Worm (Caenorhabditis elegans) whole organism, mixed stage, embryonic: ENCODE results near the gene ncs-4.
A peak's percentile ranks its signal among the peaks of the same experiment; 100 is the strongest.

Source experiments
- M03D4.4 ChIP-seq: sonication (generic microtip); optimal IDR thresholded peaks from 2 replicates; lab custom pipeline; 2017; ENCODE audit warnings: mild to moderate bottlenecking, missing genetic modification characterization, missing compliant biosample characterization
- bed-3 ChIP-seq: fragments of 200-800 bp; sonication (Bioruptor generic); optimal IDR thresholded peaks from 3 replicates; lab custom pipeline; 2018; ENCODE audit warnings: mild to moderate bottlenecking, missing genetic modification characterization, moderate library complexity, missing compliant biosample characterization
- ceh-39 ChIP-seq: fragments of 150-350 bp; optimal IDR thresholded peaks from 2 replicates; lab custom pipeline; 2014; ENCODE audit warnings: missing biosample characterization, missing genetic modification characterization
- ceh-43 ChIP-seq: fragments of 200-800 bp; sonication (Bioruptor generic); optimal IDR thresholded peaks from 2 replicates; lab custom pipeline; 2018; ENCODE audit warnings: mild to moderate bottlenecking, missing genetic modification characterization, moderate library complexity, missing compliant biosample characterization
- ces-1 ChIP-seq: fragments of 150-350 bp; optimal IDR thresholded peaks from 2 replicates; lab custom pipeline; 2014; ENCODE audit warnings: missing biosample characterization, missing genetic modification reagents, missing genetic modification characterization
- cnd-1 ChIP-seq: fragments of 200-800 bp; sonication (Bioruptor generic); optimal IDR thresholded peaks from 2 replicates; lab custom pipeline; 2018; ENCODE audit warnings: mild to moderate bottlenecking, missing genetic modification characterization, missing compliant biosample characterization
- drap-1 ChIP-seq: fragments of 200-800 bp; sonication (Bioruptor generic); optimal IDR thresholded peaks from 3 replicates; lab custom pipeline; 2018; ENCODE audit warnings: mild to moderate bottlenecking, missing genetic modification characterization, missing compliant biosample characterization
- elt-1 ChIP-seq: sonication (generic microtip); optimal IDR thresholded peaks from 2 replicates; lab custom pipeline; 2017; ENCODE audit warnings: missing genetic modification characterization, mild to moderate bottlenecking, missing compliant biosample characterization, antibody characterized with exemption, moderate library complexity, borderline replicate concordance; ENCODE audit not compliant: insufficient read depth
- hlh-1 ChIP-seq: fragments of 150-350 bp; optimal IDR thresholded peaks from 2 replicates; lab custom pipeline; 2014; ENCODE audit warnings: missing biosample characterization, missing genetic modification reagents, missing genetic modification characterization
- lin-13 ChIP-seq: fragments of 150-350 bp; optimal IDR thresholded peaks from 2 replicates; lab custom pipeline; 2014; ENCODE audit warnings: missing biosample characterization, missing genetic modification characterization
- lin-32 ChIP-seq: fragments of 200-800 bp; sonication (Bioruptor generic); optimal IDR thresholded peaks from 2 replicates; lab custom pipeline; 2018; ENCODE audit warnings: mild to moderate bottlenecking, missing genetic modification characterization, missing compliant biosample characterization
- lsy-2 ChIP-seq: fragments of 150-350 bp; optimal IDR thresholded peaks from 2 replicates; lab custom pipeline; 2014; ENCODE audit warnings: missing biosample characterization, missing genetic modification characterization
- mep-1 ChIP-seq: fragments of 150-350 bp; optimal IDR thresholded peaks from 2 replicates; lab custom pipeline; 2017; ENCODE audit warnings: missing biosample characterization, missing genetic modification reagents, missing genetic modification characterization, inconsistent platforms
- nhr-2 ChIP-seq: fragments of 150-350 bp; optimal IDR thresholded peaks from 2 replicates; lab custom pipeline; 2014; ENCODE audit warnings: missing biosample characterization, missing genetic modification characterization
- nhr-237 ChIP-seq: fragments of 150-350 bp; optimal IDR thresholded peaks from 2 replicates; lab custom pipeline; 2014; ENCODE audit warnings: missing biosample characterization, missing genetic modification characterization
- nhr-28 ChIP-seq: fragments of 150-350 bp; optimal IDR thresholded peaks from 2 replicates; lab custom pipeline; 2014; ENCODE audit warnings: missing biosample characterization, missing genetic modification characterization
- nhr-76 ChIP-seq: sonication (generic microtip); optimal IDR thresholded peaks from 2 replicates; lab custom pipeline; 2017; ENCODE audit warnings: missing biosample characterization, missing genetic modification characterization
- pha-4 ChIP-seq: fragments of 150-350 bp; optimal IDR thresholded peaks from 2 replicates; lab custom pipeline; 2018; ENCODE audit warnings: missing biosample characterization, missing genetic modification reagents, missing genetic modification characterization
- sem-2 ChIP-seq: fragments of 200-800 bp; sonication (Bioruptor generic); optimal IDR thresholded peaks from 2 replicates; lab custom pipeline; 2018; ENCODE audit warnings: mild to moderate bottlenecking, missing genetic modification characterization, missing compliant biosample characterization
- snpc-4 ChIP-seq: fragments of 150-350 bp; optimal IDR thresholded peaks from 2 replicates; lab custom pipeline; 2014; ENCODE audit warnings: missing biosample characterization, missing genetic modification characterization
- sptf-1 ChIP-seq: sonication (generic microtip); optimal IDR thresholded peaks from 2 replicates; lab custom pipeline; 2017; ENCODE audit warnings: mild to moderate bottlenecking, missing genetic modification characterization, moderate library complexity, missing compliant biosample characterization
- unc-120 ChIP-seq: sonication (generic microtip); optimal IDR thresholded peaks from 2 replicates; lab custom pipeline; 2017; ENCODE audit warnings: missing genetic modification characterization, missing compliant biosample characterization; ENCODE audit not compliant: poor library complexity, severe bottlenecking
- unc-39 ChIP-seq: fragments of 150-350 bp; optimal IDR thresholded peaks from 2 replicates; lab custom pipeline; 2014; ENCODE audit warnings: missing biosample characterization, missing genetic modification characterization
- unc-62 ChIP-seq: fragments of 150-350 bp; optimal IDR thresholded peaks from 2 replicates; lab custom pipeline; 2014; ENCODE audit warnings: missing biosample characterization, missing genetic modification reagents, missing genetic modification characterization
- ztf-11 ChIP-seq: fragments of 150-350 bp; optimal IDR thresholded peaks from 2 replicates; lab custom pipeline; 2014; ENCODE audit warnings: missing biosample characterization, missing genetic modification characterization

Gene ncs-4

ce11 chrX:10189244-10189643, 12.9 kb downstream of the ncs-4 start:
- TF ChIP-seq ceh-39 (tag; lab: Kevin White, UChicago) = no peak
- no peak for TF ChIP-seq elt-1 (tag; lab: Kevin White, UChicago)
- TF ChIP-seq lin-13 (tag; lab: Kevin White, UChicago) = no peak
- no peak for TF ChIP-seq unc-62 (GFP tag; lab: Kevin White, UChicago)
- TF ChIP-seq mep-1 (tag; lab: Kevin White, UChicago) = no peak
- TF ChIP-seq sem-2 (GFP tag; lab: Kevin White, UChicago) = no peak
- no peak for TF ChIP-seq sptf-1 (tag; lab: Kevin White, UChicago)
- no peak for TF ChIP-seq nhr-2 (tag; lab: Kevin White, UChicago)
- TF ChIP-seq drap-1 = no peak
- no peak for TF ChIP-seq bed-3
- TF ChIP-seq M03D4.4 = no peak
- TF ChIP-seq nhr-76 (tag; lab: Kevin White, UChicago) = no peak
- no peak for TF ChIP-seq snpc-4 (tag; lab: Kevin White, UChicago)
- no peak for TF ChIP-seq nhr-237 (tag; lab: Kevin White, UChicago)
- no peak for TF ChIP-seq cnd-1
- TF ChIP-seq ceh-43 = no peak

ce11 chrX:10189805-10190204, 13.5 kb downstream of the ncs-4 start:
- no peak for TF ChIP-seq elt-1 (tag; lab: Kevin White, UChicago)
- TF ChIP-seq snpc-4 (tag; lab: Kevin White, UChicago) = no peak
- TF ChIP-seq bed-3 = no peak
- no peak for TF ChIP-seq sem-2 (GFP tag; lab: Kevin White, UChicago)
- no peak for TF ChIP-seq M03D4.4

- TF ChIP-seq unc-62 (GFP tag; lab: Kevin White, UChicago) (no peak), unc-39 (tag; lab: Kevin White, UChicago) (no peak), nhr-237 (tag; lab: Kevin White, UChicago) (no peak), cnd-1 (no peak), drap-1 (no peak), ces-1 (GFP tag; lab: Kevin White, UChicago) (no peak), ceh-39 (tag; lab: Kevin White, UChicago) (no peak), lin-13 (tag; lab: Kevin White, UChicago) (no peak), hlh-1 (tag; lab: Kevin White, UChicago) (no peak), nhr-28 (tag; lab: Kevin White, UChicago) (no peak), lin-32 (no peak), ztf-11 (no peak), ceh-43 (no peak)
These were observed 18.2 kb downstream of the ncs-4 start, which contains the start of gene myrf-2 for ce11 chrX:10194327-10195096. Gene myrf-2, minus strand, starts transcription at chrX:10194377.

ce11 chrX:10197204-10197756, 21.0 kb downstream of the ncs-4 start, which contains the start of gene nucb-1:
Gene nucb-1, plus strand, starts transcription at chrX:10197706.
- peak; percentile 47 for TF ChIP-seq lsy-2 (tag; lab: Kevin White, UChicago)
- TF ChIP-seq unc-62 (GFP tag; lab: Kevin White, UChicago) = peak; percentile 75
- no peak for TF ChIP-seq nhr-2 (tag; lab: Kevin White, UChicago)
- no peak for TF ChIP-seq bed-3
- peak; percentile 68 for TF ChIP-seq ceh-39 (tag; lab: Kevin White, UChicago)
- no peak for TF ChIP-seq cnd-1
- TF ChIP-seq unc-120 (tag; lab: Kevin White, UChicago) = peak; percentile 69
- TF ChIP-seq mep-1 (tag; lab: Kevin White, UChicago) = peak; percentile 46
- peak; percentile 43 for TF ChIP-seq pha-4 (tag; lab: Kevin White, UChicago)
- peak; percentile 4 for TF ChIP-seq drap-1
- peak; percentile 5 for TF ChIP-seq unc-39 (tag; lab: Kevin White, UChicago)
- peak; percentile 58 for TF ChIP-seq ces-1 (GFP tag; lab: Kevin White, UChicago)
- peak; percentile 52 for TF ChIP-seq hlh-1 (tag; lab: Kevin White, UChicago)
- TF ChIP-seq nhr-237 (tag; lab: Kevin White, UChicago) = peak; percentile 70
- TF ChIP-seq lin-32 = no peak

ce11 chrX:10199202-10199601, 22.9 kb downstream of the ncs-4 start:
- TF ChIP-seq unc-120 (tag; lab: Kevin White, UChicago) (no peak), nhr-28 (tag; lab: Kevin White, UChicago) (no peak), sem-2 (GFP tag; lab: Kevin White, UChicago) (no peak), elt-1 (tag; lab: Kevin White, UChicago) (no peak), hlh-1 (tag; lab: Kevin White, UChicago) (no peak), M03D4.4 (no peak), ces-1 (GFP tag; lab: Kevin White, UChicago) (no peak)
